Fruit fly (Drosophila melanogaster) whole organism, embryonic: Measurements from ENCODE around the gene CG14395.

Source experiments
- Ada2b ChIP-seq: fragments of 200-800 bp; sonication (Bioruptor generic); IDR thresholded peaks from 2 replicates; pipeline ENCODE4 v1.3.6; 2022; ENCODE audit warnings: missing biosample characterization, missing genetic modification characterization
- Bdp1 ChIP-seq: fragments of 200-800 bp; sonication (Bioruptor generic); optimal IDR thresholded peaks from 3 replicates; lab custom pipeline; 2016; ENCODE audit warnings: missing biosample characterization, missing genetic modification characterization
- CG11560 ChIP-seq: fragments of 200-800 bp; sonication (Bioruptor generic); IDR thresholded peaks from 3 replicates; pipeline ENCODE4 v1.3.6; 2022; ENCODE audit warnings: missing biosample characterization, missing genetic modification characterization
- CG12236 ChIP-seq: fragments of 200-800 bp; sonication (Bioruptor generic); optimal IDR thresholded peaks from 2 replicates; lab custom pipeline; 2016; ENCODE audit warnings: missing biosample characterization, missing genetic modification characterization
- CG12299 ChIP-seq: fragments of 200-800 bp; sonication (Bioruptor generic); optimal IDR thresholded peaks from 2 replicates; lab custom pipeline; 2018; ENCODE audit warnings: missing biosample characterization, mild to moderate bottlenecking, missing genetic modification characterization
- CG1233 ChIP-seq: fragments of 200-800 bp; sonication (Bioruptor generic); optimal IDR thresholded peaks from 4 replicates; lab custom pipeline; 2018; ENCODE audit warnings: missing biosample characterization, mild to moderate bottlenecking, missing genetic modification characterization
- CG13296 ChIP-seq: fragments of 200-800 bp; sonication (Bioruptor generic); optimal IDR thresholded peaks from 3 replicates; lab custom pipeline; 2018; ENCODE audit warnings: missing biosample characterization, mild to moderate bottlenecking, missing genetic modification characterization
- CG15696 ChIP-seq: fragments of 200-800 bp; sonication (Bioruptor generic); optimal IDR thresholded peaks from 2 replicates; lab custom pipeline; 2019; ENCODE audit warnings: missing biosample characterization, mild to moderate bottlenecking, missing genetic modification characterization, moderate library complexity
- CG2889 ChIP-seq: fragments of 200-800 bp; sonication (Bioruptor generic); IDR thresholded peaks from 3 replicates; pipeline ENCODE4 v1.3.6; 2022; ENCODE audit warnings: missing biosample characterization, missing genetic modification characterization
- CG30431 ChIP-seq: fragments of 200-800 bp; sonication (Bioruptor generic); optimal IDR thresholded peaks from 2 replicates; lab custom pipeline; 2017; ENCODE audit warnings: missing biosample characterization, missing genetic modification characterization
- CG3065 ChIP-seq: fragments of 200-800 bp; sonication (Bioruptor generic); optimal IDR thresholded peaks from 2 replicates; lab custom pipeline; 2016; ENCODE audit warnings: missing biosample characterization, missing genetic modification characterization
- CG33213 ChIP-seq: fragments of 200-800 bp; sonication (Bioruptor generic); optimal IDR thresholded peaks from 3 replicates; lab custom pipeline; 2016; ENCODE audit warnings: missing biosample characterization, missing genetic modification characterization
- CG33557 ChIP-seq: fragments of 200-800 bp; sonication (Bioruptor generic); optimal IDR thresholded peaks from 2 replicates; lab custom pipeline; 2019; ENCODE audit warnings: missing biosample characterization, mild to moderate bottlenecking, missing genetic modification characterization, moderate library complexity
- CG3407 ChIP-seq: fragments of 200-800 bp; sonication (Bioruptor generic); optimal IDR thresholded peaks from 2 replicates; lab custom pipeline; 2018; ENCODE audit warnings: missing biosample characterization, mild to moderate bottlenecking, missing genetic modification characterization
- CG34224 ChIP-seq: fragments of 200-800 bp; sonication (Bioruptor generic); IDR thresholded peaks from 3 replicates; pipeline ENCODE4 v1.3.6; 2022; ENCODE audit warnings: missing biosample characterization, missing genetic modification characterization; ENCODE audit not compliant: partially characterized antibody
- CG4404 ChIP-seq: fragments of 200-800 bp; sonication (Bioruptor generic); IDR thresholded peaks from 2 replicates; pipeline ENCODE4 v1.3.6; 2022; ENCODE audit warnings: missing biosample characterization, missing genetic modification characterization
- CG4854 ChIP-seq: fragments of 200-800 bp; sonication (Bioruptor generic); optimal IDR thresholded peaks from 2 replicates; lab custom pipeline; 2016; ENCODE audit warnings: missing biosample characterization, missing genetic modification characterization, inconsistent platforms
- CG6654 ChIP-seq: fragments of 200-800 bp; sonication (Bioruptor generic); optimal IDR thresholded peaks from 2 replicates; lab custom pipeline; 2017; ENCODE audit warnings: missing biosample characterization, mild to moderate bottlenecking, missing genetic modification characterization
- E2f2 ChIP-seq: fragments of 200-800 bp; sonication (Bioruptor generic); IDR thresholded peaks from 2 replicates; pipeline ENCODE4 v1.3.6; 2022; ENCODE audit warnings: missing biosample characterization, missing genetic modification characterization
- Eip74EF ChIP-seq, 2 experiments: fragments of 200-800 bp in 1 of 2; fragments of >200 bp in 1 of 2; sonication (Bioruptor generic) in 1 of 2; optimal IDR thresholded peaks; 2 replicates each; lab custom pipeline; 2017 to 2019; ENCODE audit warnings: missing biosample characterization in 2 of 2, missing genetic modification characterization in 2 of 2, mild to moderate bottlenecking in 1 of 2, moderate library complexity in 1 of 2
- Fer1 ChIP-seq: fragments of 200-800 bp; sonication (Bioruptor generic); optimal IDR thresholded peaks from 2 replicates; lab custom pipeline; 2017; ENCODE audit warnings: missing biosample characterization, mild to moderate bottlenecking, missing genetic modification characterization
- Fer2 ChIP-seq: fragments of 200-800 bp; sonication (Bioruptor generic); optimal IDR thresholded peaks from 2 replicates; lab custom pipeline; 2018; ENCODE audit warnings: missing biosample characterization, mild to moderate bottlenecking, missing genetic modification characterization, moderate library complexity
- Hr3 ChIP-seq: fragments of 200-800 bp; sonication (Bioruptor generic); optimal IDR thresholded peaks from 3 replicates; lab custom pipeline; 2016; ENCODE audit warnings: missing biosample characterization, missing genetic modification characterization
- Lim3 ChIP-seq: fragments of 200-800 bp; sonication (Bioruptor generic); IDR thresholded peaks from 2 replicates; pipeline ENCODE4 v1.3.6; 2022; ENCODE audit warnings: missing biosample characterization, missing genetic modification characterization
- MESR4 ChIP-seq: fragments of 200-800 bp; sonication (Bioruptor generic); optimal IDR thresholded peaks from 2 replicates; lab custom pipeline; 2018; ENCODE audit warnings: missing biosample characterization, mild to moderate bottlenecking, missing genetic modification characterization, moderate library complexity
- Mes4 ChIP-seq: fragments of 200-800 bp; sonication (Bioruptor generic); optimal IDR thresholded peaks from 2 replicates; lab custom pipeline; 2016; ENCODE audit warnings: missing biosample characterization, missing genetic modification characterization
- Nf-YB ChIP-seq: fragments of 200-800 bp; sonication (Bioruptor generic); optimal IDR thresholded peaks from 3 replicates; lab custom pipeline; 2019; ENCODE audit warnings: missing biosample characterization, mild to moderate bottlenecking, missing genetic modification characterization, moderate library complexity
- Oaz ChIP-seq: fragments of 200-800 bp; sonication (Bioruptor generic); IDR thresholded peaks from 2 replicates; pipeline ENCODE4 v1.3.6; 2022; ENCODE audit warnings: missing biosample characterization, missing genetic modification characterization
- Pdp1 ChIP-seq, 2 experiments: fragments of 200-800 bp; sonication (Bioruptor generic); optimal IDR thresholded peaks; 3 replicates each; lab custom pipeline; 2016; ENCODE audit warnings: missing biosample characterization in 2 of 2, missing genetic modification characterization in 2 of 2, mild to moderate bottlenecking in 1 of 2, moderate library complexity in 1 of 2
- Sox102F ChIP-seq: fragments of 200-800 bp; sonication (Bioruptor generic); optimal IDR thresholded peaks from 2 replicates; lab custom pipeline; 2018; ENCODE audit warnings: missing biosample characterization, mild to moderate bottlenecking, missing genetic modification characterization, moderate library complexity
- Xbp1 ChIP-seq: fragments of 200-800 bp; sonication (Bioruptor generic); optimal IDR thresholded peaks from 3 replicates; lab custom pipeline; 2016; ENCODE audit warnings: missing biosample characterization, mild to moderate bottlenecking, missing genetic modification characterization
- YL-1 ChIP-seq: fragments of 200-800 bp; sonication (Bioruptor generic); optimal IDR thresholded peaks from 3 replicates; lab custom pipeline; 2017; ENCODE audit warnings: missing biosample characterization, mild to moderate bottlenecking, missing genetic modification characterization
- al ChIP-seq: fragments of 200-800 bp; sonication (Bioruptor generic); IDR thresholded peaks from 2 replicates; pipeline ENCODE4 v1.3.6; 2022; ENCODE audit warnings: missing biosample characterization, missing genetic modification characterization
- amos ChIP-seq: fragments of 200-800 bp; sonication (Bioruptor generic); IDR thresholded peaks from 2 replicates; pipeline ENCODE4 v1.3.6; 2022; ENCODE audit warnings: missing biosample characterization, missing genetic modification characterization; ENCODE audit not compliant: partially characterized antibody
- cad ChIP-seq: fragments of >200 bp; optimal IDR thresholded peaks from 2 replicates; lab custom pipeline; 2017; ENCODE audit warnings: missing biosample characterization, missing genetic modification characterization
- crp ChIP-seq, 2 experiments: fragments of 200-800 bp; sonication (Bioruptor generic); optimal IDR thresholded peaks; 2 replicates in 1 of 2; 3 replicates in 1 of 2; lab custom pipeline; 2017; ENCODE audit warnings: missing biosample characterization in 2 of 2, missing genetic modification characterization in 2 of 2, mild to moderate bottlenecking in 1 of 2, moderate library complexity in 1 of 2
- dysf ChIP-seq: fragments of 200-800 bp; sonication (Bioruptor generic); IDR thresholded peaks from 3 replicates; pipeline ENCODE4 v1.3.6; 2022; ENCODE audit warnings: missing biosample characterization, missing genetic modification characterization
- fu2 ChIP-seq: fragments of 200-800 bp; sonication (Bioruptor generic); optimal IDR thresholded peaks from 2 replicates; lab custom pipeline; 2016; ENCODE audit warnings: missing biosample characterization, missing genetic modification characterization
- gro ChIP-seq: fragments of 200-800 bp; sonication (Bioruptor generic); optimal IDR thresholded peaks from 2 replicates; lab custom pipeline; 2016; ENCODE audit warnings: missing biosample characterization, missing genetic modification characterization
- inv ChIP-seq: fragments of 200-800 bp; sonication (Bioruptor generic); IDR thresholded peaks from 2 replicates; pipeline ENCODE4 v1.3.6; 2022; ENCODE audit warnings: missing biosample characterization, missing genetic modification characterization; ENCODE audit not compliant: partially characterized antibody
- pnt ChIP-seq: fragments of 200-800 bp; sonication (Bioruptor generic); optimal IDR thresholded peaks from 3 replicates; lab custom pipeline; 2016; ENCODE audit warnings: missing biosample characterization, missing genetic modification characterization
- pum ChIP-seq: fragments of 200-800 bp; sonication (Bioruptor generic); optimal IDR thresholded peaks from 2 replicates; lab custom pipeline; 2016; ENCODE audit warnings: missing biosample characterization, missing genetic modification characterization
- ro ChIP-seq: fragments of 200-800 bp; sonication (Bioruptor generic); IDR thresholded peaks from 2 replicates; pipeline ENCODE4 v1.3.6; 2022; ENCODE audit warnings: missing biosample characterization, missing genetic modification characterization
- so ChIP-seq: fragments of 200-800 bp; sonication (Bioruptor generic); IDR thresholded peaks from 3 replicates; pipeline ENCODE4 v1.3.6; 2022; ENCODE audit warnings: missing biosample characterization, missing genetic modification characterization
- tap ChIP-seq: fragments of 200-800 bp; optimal IDR thresholded peaks from 3 replicates; lab custom pipeline; 2019; ENCODE audit warnings: missing biosample characterization, mild to moderate bottlenecking, missing genetic modification characterization, moderate library complexity
- tgo ChIP-seq: fragments of 200-800 bp; sonication (Bioruptor generic); IDR thresholded peaks from 3 replicates; pipeline ENCODE4 v1.3.6; 2022; ENCODE audit warnings: missing biosample characterization, missing genetic modification characterization
- tna ChIP-seq: fragments of 200-800 bp; sonication (Bioruptor generic); IDR thresholded peaks from 2 replicates; pipeline ENCODE4 v1.3.6; 2022; ENCODE audit warnings: missing biosample characterization, missing genetic modification characterization; ENCODE audit not compliant: partially characterized antibody
- tup ChIP-seq: fragments of 200-800 bp; sonication (Bioruptor generic); optimal IDR thresholded peaks from 2 replicates; lab custom pipeline; 2016; ENCODE audit warnings: missing biosample characterization, mild to moderate bottlenecking, missing genetic modification characterization, moderate library complexity

Gene CG14395

dm6 chr3R:12717588-12718535 lies 55.2 kb downstream of the CG14395 start (continued):
- TF ChIP-seq Nf-YB (GFP tag; lab: Kevin White, UChicago) (no peak), ro (0 out of 2 replicates have a peak, but pooled peaks have one; percentile 12), so (GFP tag; lab: Robert Waterston, UW) (no peak; the same call in 2 of the 3 replicates), CG4404 (GFP tag; lab: Robert Waterston, UW) (no peak), tna (GFP tag; lab: Robert Waterston, UW) (no peak), Ada2b (GFP tag; lab: Robert Waterston, UW) (peak; percentile 70), Sox102F (GFP tag; lab: Kevin White, UChicago) (peak; percentile 64), CG30431 (no peak), pum (GFP tag; lab: Kevin White, UChicago) (no peak), crp (GFP tag; optimal IDR thresholded peaks at IDR 0.05; lab: Kevin White, UChicago) (peak in 1 of 2 experiments; percentile 11), tup (GFP tag; lab: Kevin White, UChicago) (no peak), CG1233 (GFP tag; lab: Kevin White, UChicago) (peak; percentile 47), CG3407 (GFP tag; lab: Kevin White, UChicago) (peak; percentile 12), Pdp1 (GFP tag; optimal IDR thresholded peaks at IDR 0.05; lab: Kevin White, UChicago) (peak; percentile 44 to 86), E2f2 (peak; percentile 23; the same call in 1 of the 2 replicates), Fer2 (peak; percentile 6), YL-1 (GFP tag; lab: Kevin White, UChicago) (no peak), pnt (GFP tag; lab: Kevin White, UChicago) (peak; percentile 6), CG2889 (GFP tag; lab: Robert Waterston, UW) (peak; percentile 71), tap (tag; lab: Kevin White, UChicago) (no peak), al (peak; percentile 44; the same call in 1 of the 2 replicates), CG6654 (GFP tag; lab: Kevin White, UChicago) (no peak), tgo (GFP tag; lab: Robert Waterston, UW) (peak; percentile 68), CG15696 (tag; lab: Kevin White, UChicago) (peak; percentile 1), MESR4 (GFP tag; lab: Kevin White, UChicago) (no peak), Hr3 (peak; percentile 28), Bdp1 (GFP tag; lab: Kevin White, UChicago) (peak; percentile 37), CG34224 (GFP tag; lab: Robert Waterston, UW) (no peak), inv (GFP tag; lab: Robert Waterston, UW) (no peak), CG12299 (peak; percentile 31), Lim3 (GFP tag; lab: Robert Waterston, UW) (no peak), dysf (peak; percentile 76), CG4854 (GFP tag; lab: Kevin White, UChicago) (peak; percentile 10), Oaz (GFP tag; lab: Robert Waterston, UW) (peak; percentile 56), Fer1 (peak; percentile 58), CG11560 (tag; lab: Robert Waterston, UW) (no peak), CG33557 (GFP tag; lab: Kevin White, UChicago) (no peak), cad (GFP tag; lab: Kevin White, UChicago) (no peak), fu2 (GFP tag; lab: Kevin White, UChicago) (peak; percentile 60), amos (GFP tag; lab: Robert Waterston, UW) (no peak), CG3065 (GFP tag; lab: Kevin White, UChicago) (no peak), gro (GFP tag; lab: Kevin White, UChicago) (peak; percentile 51), CG13296 (GFP tag; lab: Kevin White, UChicago) (no peak), Xbp1 (GFP tag; lab: Kevin White, UChicago) (peak; percentile 49), CG12236 (GFP tag; lab: Kevin White, UChicago) (peak; percentile 29), Eip74EF (GFP tag; optimal IDR thresholded peaks at IDR 0.05; lab: Kevin White, UChicago) (no peak), CG33213 (no peak), Mes4 (no peak)
